Worm (Caenorhabditis elegans) whole organism, L4 larva: Measurements from ENCODE around the gene Y37E11B.5.

Experiments
- F10B5.3 ChIP-seq: sonication (generic microtip); optimal IDR thresholded peaks from 2 replicates; lab custom pipeline; 2016; ENCODE audit warnings: mild to moderate bottlenecking, missing genetic modification characterization, missing compliant biosample characterization
- Y48G9A.11 ChIP-seq: fragments of 200-800 bp; sonication (Bioruptor generic); IDR thresholded peaks from 2 replicates; pipeline ENCODE4 v1.3.6; 2022; ENCODE audit warnings: missing genetic modification reagents, missing genetic modification characterization, missing compliant biosample characterization
- Y5F2A.4 ChIP-seq: fragments of 200-800 bp; sonication (Bioruptor generic); optimal IDR thresholded peaks from 2 replicates; lab custom pipeline; 2018; ENCODE audit warnings: mild to moderate bottlenecking, missing genetic modification characterization, missing compliant biosample characterization
- ZK337.2 ChIP-seq: fragments of 200-800 bp; sonication (Bioruptor generic); IDR thresholded peaks from 2 replicates; pipeline ENCODE4 v1.3.6; 2022; ENCODE audit warnings: missing genetic modification reagents, missing genetic modification characterization, missing compliant biosample characterization
- aly-2 ChIP-seq: sonication (generic microtip); optimal IDR thresholded peaks from 2 replicates; lab custom pipeline; 2018; ENCODE audit warnings: missing biosample characterization, missing genetic modification characterization
- attf-4 ChIP-seq: sonication (generic microtip); optimal IDR thresholded peaks from 3 replicates; lab custom pipeline; 2017; ENCODE audit warnings: missing biosample characterization, missing genetic modification characterization
- ceh-28 ChIP-seq: fragments of 150-350 bp; optimal IDR thresholded peaks from 2 replicates; lab custom pipeline; 2014; ENCODE audit warnings: missing biosample characterization, missing genetic modification reagents, missing genetic modification characterization
- ceh-62 ChIP-seq: sonication (generic microtip); optimal IDR thresholded peaks from 2 replicates; lab custom pipeline; 2017; ENCODE audit warnings: missing biosample characterization, missing genetic modification characterization
- ces-1 ChIP-seq: fragments of 150-350 bp; sonication (generic microtip); optimal IDR thresholded peaks from 4 replicates; lab custom pipeline; 2014; ENCODE audit warnings: missing biosample characterization, missing genetic modification reagents, missing genetic modification characterization
- ctbp-1 ChIP-seq: fragments of 200-800 bp; sonication (Bioruptor generic); IDR thresholded peaks from 2 replicates; pipeline ENCODE4 v1.3.6; 2022; ENCODE audit warnings: missing genetic modification reagents, missing genetic modification characterization, missing compliant biosample characterization
- dmd-6 ChIP-seq: fragments of 200-800 bp; sonication (Bioruptor generic); IDR thresholded peaks from 2 replicates; pipeline ENCODE4 v1.3.6; 2022; ENCODE audit warnings: missing genetic modification reagents, missing genetic modification characterization, missing compliant biosample characterization
- duxl-1 ChIP-seq: sonication (generic microtip); optimal IDR thresholded peaks from 2 replicates; lab custom pipeline; 2016; ENCODE audit warnings: mild to moderate bottlenecking, missing genetic modification characterization, moderate library complexity, missing compliant biosample characterization; ENCODE audit not compliant: poor library complexity
- fkh-10 ChIP-seq: fragments of 150-350 bp; optimal IDR thresholded peaks from 2 replicates; lab custom pipeline; 2014; ENCODE audit warnings: missing biosample characterization, missing genetic modification reagents, missing genetic modification characterization
- hif-1 ChIP-seq, 2 experiments: sonication (generic microtip); optimal IDR thresholded peaks; 2 replicates each; lab custom pipeline; 2016 to 2017; ENCODE audit warnings: missing compliant biosample characterization in 2 of 2, missing genetic modification characterization in 2 of 2, missing genetic modification reagents in 2 of 2, missing genotype in 2 of 2, mild to moderate bottlenecking in 1 of 2
- hlh-11 ChIP-seq: fragments of 200-800 bp; sonication (Bioruptor generic); optimal IDR thresholded peaks from 2 replicates; lab custom pipeline; 2018; ENCODE audit warnings: mild to moderate bottlenecking, missing genetic modification characterization, missing compliant biosample characterization
- lin-29 ChIP-seq: fragments of 200-800 bp; sonication (Bioruptor generic); IDR thresholded peaks from 2 replicates; pipeline ENCODE4 v1.3.6; 2022; ENCODE audit warnings: missing genetic modification reagents, missing genetic modification characterization, missing compliant biosample characterization
- lin-38 ChIP-seq: fragments of 200-800 bp; sonication (Bioruptor generic); IDR thresholded peaks from 2 replicates; pipeline ENCODE4 v1.3.6; 2022; ENCODE audit warnings: missing genetic modification reagents, missing genetic modification characterization, missing compliant biosample characterization
- lsy-2 ChIP-seq, 2 experiments: fragments of 150-350 bp in 1 of 2; sonication (generic microtip) in 1 of 2; optimal IDR thresholded peaks; 2 replicates each; lab custom pipeline; 2014 to 2017; ENCODE audit warnings: missing biosample characterization in 2 of 2, missing genetic modification characterization in 2 of 2
- madf-5 ChIP-seq, 2 experiments: fragments of 200-800 bp; sonication (Bioruptor generic); IDR thresholded peaks; 2 replicates each; pipeline ENCODE4 v1.3.6; 2022; ENCODE audit warnings: missing compliant biosample characterization in 2 of 2, missing genetic modification characterization in 2 of 2
- madf-9 ChIP-seq: fragments of 200-800 bp; sonication (Bioruptor generic); conservative IDR thresholded peaks from 2 replicates; pipeline ENCODE4 v1.3.6; 2022; ENCODE audit warnings: missing genetic modification reagents, missing genetic modification characterization, missing compliant biosample characterization
- mdl-1 ChIP-seq, 2 experiments: fragments of 150-350 bp in 1 of 2; sonication (generic microtip) in 1 of 2; optimal IDR thresholded peaks; 2 replicates each; lab custom pipeline; 2014 to 2017; ENCODE audit warnings: missing biosample characterization in 2 of 2, missing genetic modification characterization in 2 of 2
- mes-2 ChIP-seq: sonication (generic microtip); optimal IDR thresholded peaks from 2 replicates; lab custom pipeline; 2016; ENCODE audit warnings: missing genotype, mild to moderate bottlenecking, missing genetic modification characterization, missing compliant biosample characterization; ENCODE audit not compliant: poor library complexity, severe bottlenecking
- mxl-2 ChIP-seq: fragments of 200-800 bp; sonication (Bioruptor generic); conservative IDR thresholded peaks from 2 replicates; pipeline ENCODE4 v1.3.6; 2022; ENCODE audit warnings: missing genetic modification reagents, missing genetic modification characterization, missing compliant biosample characterization
- mxl-3 ChIP-seq: fragments of 200-800 bp; sonication (Bioruptor generic); optimal IDR thresholded peaks from 2 replicates; lab custom pipeline; 2018; ENCODE audit warnings: mild to moderate bottlenecking, missing genetic modification characterization, missing compliant biosample characterization
- nhr-28 ChIP-seq: fragments of 150-350 bp; optimal IDR thresholded peaks from 2 replicates; lab custom pipeline; 2014; ENCODE audit warnings: missing biosample characterization, missing genetic modification characterization
- nhr-76 ChIP-seq: fragments of 150-350 bp; optimal IDR thresholded peaks from 2 replicates; lab custom pipeline; 2014; ENCODE audit warnings: missing biosample characterization, missing genetic modification characterization
- pqm-1 ChIP-seq: sonication (generic microtip); optimal IDR thresholded peaks from 2 replicates; lab custom pipeline; 2017; ENCODE audit warnings: missing biosample characterization, missing genetic modification characterization
- saeg-2 ChIP-seq: fragments of 200-800 bp; sonication (Bioruptor generic); IDR thresholded peaks from 2 replicates; pipeline ENCODE4 v1.3.6; 2022; ENCODE audit warnings: missing genetic modification reagents, missing genetic modification characterization, missing compliant biosample characterization
- set-16 ChIP-seq: fragments of 200-800 bp; sonication (Bioruptor generic); IDR thresholded peaks from 2 replicates; pipeline ENCODE4 v1.3.6; 2022; ENCODE audit warnings: missing genetic modification reagents, missing genetic modification characterization, missing compliant biosample characterization
- spr-1 ChIP-seq: sonication (generic microtip); optimal IDR thresholded peaks from 2 replicates; lab custom pipeline; 2016; ENCODE audit warnings: mild to moderate bottlenecking, missing genetic modification characterization, missing compliant biosample characterization
- tag-97 ChIP-seq: fragments of 200-800 bp; sonication (Bioruptor generic); IDR thresholded peaks from 2 replicates; pipeline ENCODE4 v1.3.6; 2022; ENCODE audit warnings: missing genetic modification characterization, missing compliant biosample characterization
- unc-62 ChIP-seq, 3 experiments: fragments of 150-350 bp in 1 of 3; sonication (generic microtip); optimal IDR thresholded peaks in 2 of 3; peaks in 1 of 3; 1 replicate in 1 of 3; 2 replicates in 2 of 3; lab custom pipeline; 2014 to 2017; ENCODE audit warnings: missing biosample characterization in 3 of 3, missing genetic modification characterization in 3 of 3, missing genetic modification reagents in 3 of 3, missing genotype in 1 of 3
- ztf-11 ChIP-seq: fragments of 150-350 bp; optimal IDR thresholded peaks from 2 replicates; lab custom pipeline; 2014; ENCODE audit warnings: missing biosample characterization, missing genetic modification characterization

Gene Y37E11B.5

DNA sequence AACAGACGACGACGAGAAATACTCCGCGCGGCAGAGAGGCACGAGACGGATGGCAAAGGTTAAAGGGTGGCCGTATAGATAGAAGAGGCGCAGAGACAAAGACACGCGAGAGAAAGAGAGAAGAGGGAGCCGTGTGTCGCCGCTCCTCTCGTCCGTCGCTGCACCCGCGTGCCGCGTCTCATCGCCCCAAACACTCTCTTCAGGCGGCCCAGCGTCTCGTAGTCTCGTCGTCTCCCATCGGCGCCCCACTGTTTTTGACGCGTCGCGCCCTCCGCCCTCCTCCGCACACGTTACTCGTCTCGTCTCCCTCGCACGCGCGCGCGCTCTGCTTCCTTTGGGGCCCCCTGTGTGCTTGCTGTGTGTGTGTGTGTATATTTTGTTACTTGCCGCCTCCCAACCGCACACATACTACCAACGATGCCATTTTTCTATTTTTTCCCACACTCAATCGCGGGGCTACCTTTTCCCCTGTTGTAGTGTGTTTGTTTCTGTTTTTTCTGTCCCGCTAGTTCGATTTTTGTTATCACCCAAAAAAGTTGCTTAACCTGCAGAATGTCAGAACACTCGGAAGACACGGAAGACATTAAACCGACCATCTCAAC is 38.3 kb upstream of the Y37E11B.5 start, which contains the start of gene madf-9 (continued):
- TF ChIP-seq ZK337.2 (GFP tag; lab: Robert Waterston, UW) (no peak), ctbp-1 (GFP tag; lab: Robert Waterston, UW) (peak; percentile 61), mes-2 (tag; lab: Kevin White, UChicago) (no peak), lin-38 (GFP tag; lab: Robert Waterston, UW) (peak; percentile 69), mxl-3 (GFP tag; lab: Kevin White, UChicago) (peak; percentile 92), Y5F2A.4 (GFP tag; lab: Kevin White, UChicago) (no peak), nhr-28 (peak; percentile 64), mdl-1 (tag; optimal IDR thresholded peaks at IDR 0.05; lab: Kevin White, UChicago) (peak; percentile 78 to 88), madf-5 (GFP tag; IDR thresholded peaks at IDR 0.05; lab: Robert Waterston, UW) (0 out of 4 replicates have a peak, but pooled peaks of 1 of the 2 experiments have one; percentile 28), hlh-11 (tag; lab: Kevin White, UChicago) (peak; percentile 92), F10B5.3 (peak; percentile 13), madf-9 (GFP tag; lab: Robert Waterston, UW) (peak; percentile 98), saeg-2 (0 out of 2 replicates have a peak, but pooled peaks have one; percentile 64), Y48G9A.11 (GFP tag; lab: Robert Waterston, UW) (no peak), lin-29 (GFP tag; lab: Robert Waterston, UW) (no peak), spr-1 (tag; lab: Kevin White, UChicago) (peak; percentile 71), hif-1 (tag; optimal IDR thresholded peaks at IDR 0.05; lab: Kevin White, UChicago) (peak in 1 of 2 experiments; percentile 77), mxl-2 (GFP tag; lab: Robert Waterston, UW) (0 out of 2 replicates have a peak, but pooled peaks have one; percentile 21), nhr-76 (tag; lab: Kevin White, UChicago) (no peak), dmd-6 (GFP tag; lab: Robert Waterston, UW) (peak; percentile 47)
- TF ChIP-seq, all 104 proteins: peak for 39

- TF ChIP-seq nhr-28 (peak; percentile 3), lin-29 (GFP tag; lab: Robert Waterston, UW) (no peak), lsy-2 (tag; optimal IDR thresholded peaks at IDR 0.05; lab: Kevin White, UChicago) (peak in 1 of 2 experiments; percentile 3)
- TF ChIP-seq, all 104 proteins: peak for 2
Measured at ce11 chrIV:3633254-3633653, 34.9 kb upstream of the Y37E11B.5 start, which contains the start of gene ZC416.2. Gene ZC416.2 (plus strand): TSS chrIV:3633619.

- no peak for TF ChIP-seq ceh-62 (tag; lab: Kevin White, UChicago)
- TF ChIP-seq unc-62 (GFP tag; optimal IDR thresholded peaks at IDR 0.05 in 1 of 2; lab: Kevin White, UChicago): peak in 1 of 2 experiments; percentile 95
- TF ChIP-seq unc-62 (tag; optimal IDR thresholded peaks at IDR 0.05; lab: Kevin White, UChicago): no peak
Measured at ce11 chrIV:3632475-3632874, 34.1 kb upstream of the Y37E11B.5 start.

ce11 chrIV:3628896-3629641 is 30.7 kb upstream of the Y37E11B.5 start:
- TF ChIP-seq ceh-28 (tag; lab: Kevin White, UChicago) (peak; percentile 87), pqm-1 (tag; lab: Kevin White, UChicago) (no peak), set-16 (peak; percentile 86)

DNA sequence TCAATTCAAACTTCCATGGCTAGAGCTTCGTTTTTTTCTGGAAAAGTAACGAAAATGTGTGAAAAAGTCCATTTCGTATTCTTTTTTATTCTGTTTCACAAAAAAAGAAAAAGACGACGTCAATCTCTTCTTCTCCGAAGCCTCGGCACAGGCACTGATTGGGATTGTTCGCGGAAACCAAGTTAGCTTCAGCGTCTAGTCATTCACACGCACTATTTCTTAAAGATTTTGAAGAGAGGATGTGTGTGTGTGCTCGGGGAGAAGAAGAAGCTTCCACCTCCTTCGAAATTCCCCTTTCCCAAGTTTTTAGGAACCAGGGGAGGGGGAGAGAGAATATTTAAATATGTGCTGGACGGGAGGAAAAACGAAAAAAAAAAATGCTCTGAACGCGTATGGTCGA is 28.1 kb upstream of the Y37E11B.5 start:
- TF ChIP-seq ztf-11 (tag; lab: Kevin White, UChicago) (no peak), duxl-1 (tag; lab: Kevin White, UChicago) (no peak), tag-97 (GFP tag; lab: Robert Waterston, UW) (no peak), attf-4 (tag; lab: Kevin White, UChicago) (no peak), fkh-10 (GFP tag; lab: Kevin White, UChicago) (peak; percentile 47), ces-1 (GFP tag; lab: Kevin White, UChicago) (peak; percentile 58), dmd-6 (GFP tag; lab: Robert Waterston, UW) (no peak), madf-9 (GFP tag; lab: Robert Waterston, UW) (no peak), aly-2 (no peak)
